Worm (Caenorhabditis elegans) whole organism, L3 larva: ENCODE results near the gene nhr-98.

Source experiments
- nhr-237 ChIP-seq: fragments of 150-350 bp; optimal IDR thresholded peaks from 2 replicates; lab custom pipeline; 2014; ENCODE audit warnings: missing biosample characterization, missing genetic modification characterization
- unc-62 ChIP-seq: fragments of 150-350 bp; sonication (generic microtip); optimal IDR thresholded peaks from 4 replicates; lab custom pipeline; 2014; ENCODE audit warnings: missing biosample characterization, missing genetic modification reagents, missing genetic modification characterization

DNA sequence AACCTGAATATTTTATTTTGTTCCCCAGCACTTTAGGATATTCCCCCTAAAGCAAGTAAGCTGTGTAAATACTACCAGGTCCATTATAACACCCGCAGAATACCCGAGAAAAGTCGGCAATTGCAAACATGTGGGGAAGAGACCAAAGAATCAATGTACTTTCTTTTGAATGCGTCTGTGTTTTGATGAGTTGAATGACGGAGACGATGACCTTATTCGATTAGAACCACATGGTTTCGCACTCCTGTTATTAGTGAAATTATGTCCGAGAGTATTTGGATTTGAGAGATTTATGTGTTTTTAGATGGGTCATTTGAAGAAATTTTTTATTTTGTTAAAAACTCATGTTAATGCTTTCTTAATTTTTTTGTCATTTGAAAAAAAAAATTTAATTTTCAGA, 11.7 kb downstream of the nhr-98 start:
- no peak for TF ChIP-seq nhr-237 (tag; lab: Kevin White, UChicago)
- no peak for TF ChIP-seq unc-62 (GFP tag; lab: Kevin White, UChicago)
